Worm (Caenorhabditis elegans): Measurements from ENCODE around the gene bus-8B.

DNA sequence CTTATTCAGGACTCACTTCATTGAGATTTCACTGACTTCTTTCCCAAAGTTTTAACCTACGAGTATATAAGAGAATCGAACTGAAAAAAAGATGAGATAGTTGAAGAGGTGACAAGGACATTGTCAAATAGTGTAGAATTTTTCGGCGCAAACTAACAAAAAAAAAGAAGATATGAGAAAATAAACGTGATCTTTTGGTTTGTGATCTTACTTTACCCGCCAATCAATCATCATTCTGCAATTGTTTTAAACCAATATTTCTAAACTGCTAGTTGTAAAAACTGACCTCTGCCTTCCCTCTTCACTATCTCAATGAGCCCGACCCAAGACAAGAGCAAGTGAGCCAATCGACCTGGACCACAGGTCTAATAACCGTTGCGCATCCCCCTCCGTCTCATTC is 27.0 kb upstream of the bus-8B start:
- no peak for TF ChIP-seq tab-1 (GFP tag; IDR thresholded peaks at IDR 0.05)
- no peak for TF ChIP-seq cog-1 (tag; optimal IDR thresholded peaks at IDR 0.05)
- TF ChIP-seq flt-1 (GFP tag; IDR thresholded peaks at IDR 0.05), result no peak
- no peak for TF ChIP-seq T22C8.4 (GFP tag; IDR thresholded peaks at IDR 0.05)
- no peak for TF ChIP-seq med-1 (GFP tag; optimal IDR thresholded peaks at IDR 0.05; ENCODE audit: insufficient read depth)
- TF ChIP-seq ref-1 (GFP tag; conservative IDR thresholded peaks at IDR 0.05), result no peak
- no peak for TF ChIP-seq klf-2 (GFP tag; conservative IDR thresholded peaks at IDR 0.05)
- TF ChIP-seq ztf-23 (GFP tag; IDR thresholded peaks at IDR 0.05), result no peak
- no peak for TF ChIP-seq ztf-29 (GFP tag; IDR thresholded peaks at IDR 0.05)
